Fruit fly (Drosophila melanogaster): ENCODE results near the gene MED30.

The MED30 gene

dm6 chr3L:614751-615424, 39.0 kb downstream of the MED30 start (continued):
- TF ChIP-seq CG18011 (GFP tag; optimal IDR thresholded peaks at IDR 0.05) = no peak
- no peak for TF ChIP-seq CG11560 (tag; IDR thresholded peaks at IDR 0.05)
- TF ChIP-seq ac (GFP tag; optimal IDR thresholded peaks at IDR 0.05) = peak; percentile 8
- TF ChIP-seq Drgx (GFP tag; IDR thresholded peaks at IDR 0.05) = 0 out of 2 replicates have a peak, but pooled peaks have one; percentile 15
- TF ChIP-seq btn (GFP tag; optimal IDR thresholded peaks at IDR 0.05) = no peak
- no peak for TF ChIP-seq lilli (GFP tag; optimal IDR thresholded peaks at IDR 0.05)
- TF ChIP-seq Antp (GFP tag; optimal IDR thresholded peaks at IDR 0.05) = no peak
- no peak for TF ChIP-seq CG7839 (tag; optimal IDR thresholded peaks at IDR 0.05)
- no peak for TF ChIP-seq disco-r (GFP tag; optimal IDR thresholded peaks at IDR 0.05)
- TF ChIP-seq CoRest (tag; optimal IDR thresholded peaks at IDR 0.05) = no peak
- TF ChIP-seq wdn (GFP tag; IDR thresholded peaks at IDR 0.05) = no peak
- TF ChIP-seq slbo (GFP tag; IDR thresholded peaks at IDR 0.05) = 0 out of 2 replicates have a peak, but pooled peaks have one; percentile 20
- no peak for TF ChIP-seq Dll (GFP tag; IDR thresholded peaks at IDR 0.05; ENCODE audit: partially characterized antibody)
- no peak for TF ChIP-seq Ada2b (GFP tag; IDR thresholded peaks at IDR 0.05)
- TF ChIP-seq CG7357 (GFP tag; IDR thresholded peaks at IDR 0.05) = no peak
- peak; percentile 23 for TF ChIP-seq HHEX (GFP tag; optimal IDR thresholded peaks at IDR 0.05)
- TF ChIP-seq onecut (GFP tag; IDR thresholded peaks at IDR 0.05) = peak; percentile 31; the same call in 1 of the 2 replicates
- TF ChIP-seq Atf3 (GFP tag; optimal IDR thresholded peaks at IDR 0.05) = no peak
- TF ChIP-seq CG8388 (GFP tag; optimal IDR thresholded peaks at IDR 0.05) = no peak
- peak; percentile 3 for TF ChIP-seq NfI (GFP tag; optimal IDR thresholded peaks at IDR 0.05)
- no peak for TF ChIP-seq CG42726 (GFP tag; IDR thresholded peaks at IDR 0.05; ENCODE audit: partially characterized antibody)
- no peak for TF ChIP-seq dm (GFP tag; optimal IDR thresholded peaks at IDR 0.05)
- no peak for TF ChIP-seq danr (GFP tag; IDR thresholded peaks at IDR 0.05)
- peak; percentile 43 for TF ChIP-seq Deaf1 (tag; optimal IDR thresholded peaks at IDR 0.05)
- no peak for TF ChIP-seq CG3163 (GFP tag; optimal IDR thresholded peaks at IDR 0.05)
- TF ChIP-seq CG1792 (GFP tag; optimal IDR thresholded peaks at IDR 0.05) = no peak
- no peak for TF ChIP-seq Sox100B (GFP tag; optimal IDR thresholded peaks at IDR 0.05)
- peak; percentile 21 for TF ChIP-seq sug (tag; optimal IDR thresholded peaks at IDR 0.05)
- no peak for TF ChIP-seq Bdp1 (GFP tag; optimal IDR thresholded peaks at IDR 0.05)
- no peak for TF ChIP-seq CG7372 (GFP tag; IDR thresholded peaks at IDR 0.05)
- TF ChIP-seq sna (GFP tag; IDR thresholded peaks at IDR 0.05; ENCODE audit: partially characterized antibody) = 0 out of 2 replicates have a peak, but pooled peaks have one; percentile 13
- no peak for TF ChIP-seq Dad (GFP tag; optimal IDR thresholded peaks at IDR 0.05)
- no peak for TF ChIP-seq Rfx (GFP tag; IDR thresholded peaks at IDR 0.05)
- no peak for TF ChIP-seq CG11093 (GFP tag; IDR thresholded peaks at IDR 0.05)
- TF ChIP-seq sens-2 (GFP tag; IDR thresholded peaks at IDR 0.05) = peak; percentile 33; the same call in 1 of the 2 replicates

- TF ChIP-seq CG12104 (GFP tag; optimal IDR thresholded peaks at IDR 0.05) = no peak
- no peak for TF ChIP-seq bigmax (GFP tag; optimal IDR thresholded peaks at IDR 0.05)
- no peak for TF ChIP-seq vfl (GFP tag; optimal IDR thresholded peaks at IDR 0.05)
- TF ChIP-seq CG7556 (GFP tag; optimal IDR thresholded peaks at IDR 0.05) = peak; percentile 48
- peak; percentile 49 for TF ChIP-seq CoRest (tag; optimal IDR thresholded peaks at IDR 0.05)
- no peak for TF ChIP-seq Fer2 (tag; optimal IDR thresholded peaks at IDR 0.05)
- TF ChIP-seq CG10147 (GFP tag; optimal IDR thresholded peaks at IDR 0.05) = no peak
- peak in 1 of 3 experiments; percentile 88 for TF ChIP-seq Stat92E (GFP tag; optimal IDR thresholded peaks at IDR 0.05)
- TF ChIP-seq Optix (GFP tag; IDR thresholded peaks at IDR 0.05) = no peak
- no peak for TF ChIP-seq Deaf1 (tag; optimal IDR thresholded peaks at IDR 0.05)
- TF ChIP-seq CG11695 (GFP tag; IDR thresholded peaks at IDR 0.05) = no peak; the same call in 2 of the 3 replicates
- TF ChIP-seq Oli (tag; optimal IDR thresholded peaks at IDR 0.05) = peak; percentile 60
- no peak for TF ChIP-seq gce (GFP tag; IDR thresholded peaks at IDR 0.05)
- no peak for TF ChIP-seq CG17912 (GFP tag; optimal IDR thresholded peaks at IDR 0.05)
- TF ChIP-seq wor (GFP tag; IDR thresholded peaks at IDR 0.05) = no peak
- TF ChIP-seq CG15073 (GFP tag; optimal IDR thresholded peaks at IDR 0.05) = no peak
- peak; percentile 5 for TF ChIP-seq jing (GFP tag; optimal IDR thresholded peaks at IDR 0.05)
Measured at dm6 chr3L:613578-614300, 40.1 kb downstream of the MED30 start.

Data from whole organism, embryonic.